Worm (Caenorhabditis elegans) whole organism, late embryonic: ENCODE data around the gene F16G10.14.

Experiments
- ama-1 ChIP-seq: fragments of 150-350 bp; optimal IDR thresholded peaks from 2 replicates; lab custom pipeline; 2014
- ceh-2 ChIP-seq: sonication (generic microtip); optimal IDR thresholded peaks from 2 replicates; lab custom pipeline; 2016; ENCODE audit warnings: missing genotype, missing genetic modification characterization, missing compliant biosample characterization
- gmeb-2 ChIP-seq: sonication (generic microtip); optimal IDR thresholded peaks from 2 replicates; lab custom pipeline; 2016; ENCODE audit warnings: missing genetic modification characterization, inconsistent platforms, missing compliant biosample characterization
- hlh-30 ChIP-seq: sonication (generic microtip); optimal IDR thresholded peaks from 2 replicates; lab custom pipeline; 2017; ENCODE audit warnings: antibody characterized with exemption, missing genetic modification characterization, missing compliant biosample characterization; ENCODE audit not compliant: insufficient read depth
- lim-6 ChIP-seq: sonication (generic microtip); optimal IDR thresholded peaks from 2 replicates; lab custom pipeline; 2016; ENCODE audit warnings: missing genetic modification characterization, missing compliant biosample characterization
- madf-2 ChIP-seq: sonication (generic microtip); optimal IDR thresholded peaks from 2 replicates; lab custom pipeline; 2017; ENCODE audit warnings: missing genetic modification characterization, missing compliant biosample characterization
- mec-3 ChIP-seq: sonication (generic microtip); optimal IDR thresholded peaks from 2 replicates; lab custom pipeline; 2016; ENCODE audit warnings: borderline replicate concordance, missing genetic modification characterization, missing compliant biosample characterization
- nhr-11 ChIP-seq: fragments of 150-350 bp; optimal IDR thresholded peaks from 2 replicates; lab custom pipeline; 2014; ENCODE audit warnings: missing biosample characterization, missing genetic modification characterization
- npax-4 ChIP-seq: sonication (generic microtip); optimal IDR thresholded peaks from 2 replicates; lab custom pipeline; 2016; ENCODE audit warnings: missing genetic modification characterization, missing compliant biosample characterization
- pha-4 ChIP-seq: fragments of 150-350 bp; optimal IDR thresholded peaks from 2 replicates; lab custom pipeline; 2018; ENCODE audit warnings: missing biosample characterization, missing genetic modification reagents, missing genetic modification characterization
- rnt-1 ChIP-seq: sonication (generic microtip); optimal IDR thresholded peaks from 2 replicates; lab custom pipeline; 2016; ENCODE audit warnings: missing genetic modification characterization, missing compliant biosample characterization
- unc-86 ChIP-seq: sonication (generic microtip); optimal IDR thresholded peaks from 2 replicates; lab custom pipeline; 2016; ENCODE audit warnings: missing genetic modification characterization, missing compliant biosample characterization

DNA sequence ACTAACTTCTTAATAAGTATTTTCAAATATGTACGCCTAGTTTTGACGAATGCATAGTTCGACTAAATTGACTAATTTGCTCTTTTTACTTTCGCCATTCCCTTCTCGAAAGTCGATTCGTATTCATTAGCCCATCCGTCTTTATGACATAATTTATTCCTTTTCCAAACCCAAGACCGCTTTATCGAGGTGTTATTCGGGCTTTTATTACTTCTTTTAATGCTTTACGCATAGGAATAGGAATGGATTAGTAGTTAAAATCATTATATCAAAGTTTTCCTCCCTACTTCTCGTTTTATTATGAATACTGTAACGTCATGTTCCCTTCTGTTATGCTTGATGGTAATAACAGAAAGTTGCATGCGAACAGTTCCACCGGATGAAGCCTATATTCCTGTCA lies 23.8 kb downstream of the F16G10.14 start, which contains the start of gene F16G10.2:
- TF ChIP-seq pha-4 (tag; lab: Kevin White, UChicago) (no peak), mec-3 (no peak), gmeb-2 (tag; lab: Kevin White, UChicago) (no peak), nhr-11 (no peak), hlh-30 (no peak), rnt-1 (tag; lab: Kevin White, UChicago) (no peak), npax-4 (tag; lab: Kevin White, UChicago) (no peak), unc-86 (no peak), ceh-2 (no peak), lim-6 (tag; lab: Kevin White, UChicago) (no peak), madf-2 (tag; lab: Kevin White, UChicago) (no peak), ama-1 (no peak)
